Fruit fly (Drosophila melanogaster): ENCODE measurements around the gene Raf.

Gene Raf

dm6 chrX:2304514-2305235 lies 9.4 kb downstream of the Raf start:
- peak; percentile 3 for TF ChIP-seq Sox102F (GFP tag; optimal IDR thresholded peaks at IDR 0.05)
- TF ChIP-seq sens (GFP tag), result peak; percentile 10
- TF ChIP-seq zf30C (GFP tag; optimal IDR thresholded peaks at IDR 0.05), result peak; percentile 56
- TF ChIP-seq NK7.1 (GFP tag; optimal IDR thresholded peaks at IDR 0.05), result no peak
- no peak for TF ChIP-seq abd-A (tag; optimal IDR thresholded peaks at IDR 0.05)
- TF ChIP-seq Eip74EF (GFP tag; optimal IDR thresholded peaks at IDR 0.05), result peak in 1 of 2 experiments; percentile 34
- TF ChIP-seq Med (GFP tag), result peak; percentile 80
- TF ChIP-seq sd (tag; optimal IDR thresholded peaks at IDR 0.05), result peak; percentile 92
- TF ChIP-seq CG8388 (GFP tag; optimal IDR thresholded peaks at IDR 0.05), result peak; percentile 11
- no peak for TF ChIP-seq Nf-YB (GFP tag; optimal IDR thresholded peaks at IDR 0.05)
- TF ChIP-seq Sox100B (GFP tag; optimal IDR thresholded peaks at IDR 0.05), result peak; percentile 18
- peak in 1 of 3 experiments; percentile 10 for TF ChIP-seq lola (GFP tag; optimal IDR thresholded peaks at IDR 0.05)
- no peak for TF ChIP-seq CG3847 (GFP tag; IDR thresholded peaks at IDR 0.05)
- peak; percentile 27 for TF ChIP-seq CG1603 (tag; optimal IDR thresholded peaks at IDR 0.05)
- TF ChIP-seq CG6254 (GFP tag; optimal IDR thresholded peaks at IDR 0.05), result no peak
- no peak for TF ChIP-seq insv (GFP tag; optimal IDR thresholded peaks at IDR 0.05)
- peak; percentile 14 for TF ChIP-seq grau (tag; optimal IDR thresholded peaks at IDR 0.05)
- no peak for TF ChIP-seq E2f2 (GFP tag; IDR thresholded peaks at IDR 0.05)
- no peak for TF ChIP-seq lmd (GFP tag; IDR thresholded peaks at IDR 0.05)
- TF ChIP-seq usp (GFP tag; optimal IDR thresholded peaks at IDR 0.05), result no peak
- TF ChIP-seq Hr51 (GFP tag; optimal IDR thresholded peaks at IDR 0.05), result peak in 1 of 2 experiments; percentile 5
- TF ChIP-seq Pdp1 (GFP tag; optimal IDR thresholded peaks at IDR 0.05), result peak in 1 of 2 experiments; percentile 10
- TF ChIP-seq CG4360 (GFP tag; IDR thresholded peaks at IDR 0.05), result peak; percentile 58
- TF ChIP-seq chinmo (GFP tag; IDR thresholded peaks at IDR 0.05; ENCODE audit: partially characterized antibody), result 0 out of 4 replicates have a peak, but pooled peaks have one; percentile 10
- peak in 1 of 2 experiments; percentile 40 for TF ChIP-seq eve (GFP tag; optimal IDR thresholded peaks at IDR 0.05)
- TF ChIP-seq ATbp (GFP tag; optimal IDR thresholded peaks at IDR 0.05), result no peak

DNA sequence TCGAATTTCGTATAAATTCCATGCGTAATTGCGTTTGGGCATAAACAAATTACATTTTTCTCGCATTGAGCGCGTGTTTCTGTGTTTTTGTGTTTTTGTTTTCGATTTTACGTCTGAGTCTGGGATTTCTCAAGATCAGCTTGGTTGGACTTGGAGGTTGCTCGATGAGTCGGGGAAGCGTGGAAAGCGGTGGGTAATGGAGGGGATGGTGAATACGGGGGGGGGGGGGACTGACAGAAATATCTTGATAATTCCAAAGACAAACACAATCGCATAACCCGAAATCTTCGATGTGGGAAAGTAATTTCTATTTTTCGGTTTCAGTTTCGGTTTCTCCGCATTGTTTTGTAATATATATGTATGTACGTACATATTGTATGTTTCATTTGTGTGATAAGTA lies 10.0 kb downstream of the Raf start:
- TF ChIP-seq stwl (tag; optimal IDR thresholded peaks at IDR 0.05) (no peak), amos (GFP tag; IDR thresholded peaks at IDR 0.05; ENCODE audit: partially characterized antibody) (no peak), da (GFP tag; optimal IDR thresholded peaks at IDR 0.05) (no peak), btn (GFP tag; optimal IDR thresholded peaks at IDR 0.05) (no peak), klu (GFP tag; IDR thresholded peaks at IDR 0.05) (no peak), crc (GFP tag; optimal IDR thresholded peaks at IDR 0.05) (no peak), CG11723 (GFP tag; optimal IDR thresholded peaks at IDR 0.05) (no peak), hth (optimal IDR thresholded peaks at IDR 0.05) (no peak), tx (GFP tag; optimal IDR thresholded peaks at IDR 0.05) (no peak), CG1647 (GFP tag; optimal IDR thresholded peaks at IDR 0.05) (no peak), CG10274 (GFP tag; optimal IDR thresholded peaks at IDR 0.05) (no peak), Blimp-1 (GFP tag; optimal IDR thresholded peaks at IDR 0.05) (peak; percentile 56), CG17568 (GFP tag; optimal IDR thresholded peaks at IDR 0.05) (no peak), eyg (GFP tag; optimal IDR thresholded peaks at IDR 0.05) (no peak), fd64A (GFP tag; optimal IDR thresholded peaks at IDR 0.05) (no peak), sd (tag; optimal IDR thresholded peaks at IDR 0.05) (peak; percentile 78), CG33557 (GFP tag; optimal IDR thresholded peaks at IDR 0.05) (no peak), CG2129 (GFP tag; IDR thresholded peaks at IDR 0.05; ENCODE audit: partially characterized antibody) (no peak), CG14050 (GFP tag; IDR thresholded peaks at IDR 0.05) (no peak), wdn (GFP tag; IDR thresholded peaks at IDR 0.05) (no peak), Sry-δ (GFP tag; optimal IDR thresholded peaks at IDR 0.05) (no peak), crol (GFP tag; IDR thresholded peaks at IDR 0.05) (peak; percentile 84), CG16779 (GFP tag; IDR thresholded peaks at IDR 0.05) (no peak), Ada2b (GFP tag; IDR thresholded peaks at IDR 0.05) (no peak)
